Fruit fly (Drosophila melanogaster): Measurements from ENCODE around the gene CG7800.

The CG7800 gene

DNA sequence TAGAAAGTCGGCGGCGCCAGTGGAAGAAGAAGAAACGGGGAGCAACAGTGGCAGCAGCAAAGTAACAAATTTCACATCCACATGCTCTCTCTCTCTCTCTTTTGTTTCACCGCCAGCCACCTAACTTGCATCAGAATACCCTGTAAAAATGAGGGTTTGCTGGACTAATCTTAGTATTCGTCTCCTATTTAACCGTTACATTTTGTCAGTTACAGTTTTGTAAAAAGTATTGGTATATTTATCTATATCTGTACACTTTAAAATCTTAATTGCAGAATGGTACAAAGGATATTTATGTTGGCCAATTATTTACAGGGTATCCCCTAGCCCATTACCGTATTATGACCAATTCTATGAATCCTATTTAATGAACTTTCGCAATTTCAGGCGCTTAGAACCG is 16.1 kb downstream of the CG7800 start (continued):
- TF ChIP-seq Hr38 (GFP tag; optimal IDR thresholded peaks at IDR 0.05) (no peak), Met (GFP tag; optimal IDR thresholded peaks at IDR 0.05) (peak; percentile 44), Lpt (GFP tag; optimal IDR thresholded peaks at IDR 0.05) (peak; percentile 74), CG6163 (GFP tag; IDR thresholded peaks at IDR 0.05) (peak; percentile 60; the same call in 2 of the 3 replicates), Eip93F (GFP tag; optimal IDR thresholded peaks at IDR 0.05) (no peak), CG6792 (GFP tag; optimal IDR thresholded peaks at IDR 0.05) (peak; percentile 17), lz (GFP tag; optimal IDR thresholded peaks at IDR 0.05) (peak; percentile 50), CG11762 (GFP tag; optimal IDR thresholded peaks at IDR 0.05; ENCODE audit: insufficient read depth) (no peak), CG6276 (GFP tag; optimal IDR thresholded peaks at IDR 0.05) (no peak), Hr4 (GFP tag; optimal IDR thresholded peaks at IDR 0.05) (peak; percentile 90), CG8632 (GFP tag; optimal IDR thresholded peaks at IDR 0.05) (no peak), acj6 (GFP tag; optimal IDR thresholded peaks at IDR 0.05) (peak; percentile 57), ss (GFP tag; optimal IDR thresholded peaks at IDR 0.05) (no peak), achi (GFP tag; optimal IDR thresholded peaks at IDR 0.05) (peak; percentile 73), CG16779 (tag; optimal IDR thresholded peaks at IDR 0.05) (no peak), CG3919 (GFP tag; optimal IDR thresholded peaks at IDR 0.05) (no peak), CG11294 (GFP tag; IDR thresholded peaks at IDR 0.05) (0 out of 2 replicates have a peak, but pooled peaks have one; percentile 43), Ets21C (GFP tag; optimal IDR thresholded peaks at IDR 0.05) (no peak), CG9139 (GFP tag; optimal IDR thresholded peaks at IDR 0.05) (no peak), salr (GFP tag; optimal IDR thresholded peaks at IDR 0.05) (peak in 1 of 2 experiments; percentile 48), CG4318 (GFP tag; optimal IDR thresholded peaks at IDR 0.05) (peak; percentile 67), Hr39 (GFP tag; optimal IDR thresholded peaks at IDR 0.05) (peak; percentile 41), CG32006 (GFP tag; optimal IDR thresholded peaks at IDR 0.05) (peak; percentile 90), CG11902 (GFP tag; optimal IDR thresholded peaks at IDR 0.05) (no peak), CG10631 (GFP tag; optimal IDR thresholded peaks at IDR 0.05) (peak; percentile 46), Smox (GFP tag; optimal IDR thresholded peaks at IDR 0.05) (peak; percentile 27), fkh (GFP tag; optimal IDR thresholded peaks at IDR 0.05) (no peak)

DNA sequence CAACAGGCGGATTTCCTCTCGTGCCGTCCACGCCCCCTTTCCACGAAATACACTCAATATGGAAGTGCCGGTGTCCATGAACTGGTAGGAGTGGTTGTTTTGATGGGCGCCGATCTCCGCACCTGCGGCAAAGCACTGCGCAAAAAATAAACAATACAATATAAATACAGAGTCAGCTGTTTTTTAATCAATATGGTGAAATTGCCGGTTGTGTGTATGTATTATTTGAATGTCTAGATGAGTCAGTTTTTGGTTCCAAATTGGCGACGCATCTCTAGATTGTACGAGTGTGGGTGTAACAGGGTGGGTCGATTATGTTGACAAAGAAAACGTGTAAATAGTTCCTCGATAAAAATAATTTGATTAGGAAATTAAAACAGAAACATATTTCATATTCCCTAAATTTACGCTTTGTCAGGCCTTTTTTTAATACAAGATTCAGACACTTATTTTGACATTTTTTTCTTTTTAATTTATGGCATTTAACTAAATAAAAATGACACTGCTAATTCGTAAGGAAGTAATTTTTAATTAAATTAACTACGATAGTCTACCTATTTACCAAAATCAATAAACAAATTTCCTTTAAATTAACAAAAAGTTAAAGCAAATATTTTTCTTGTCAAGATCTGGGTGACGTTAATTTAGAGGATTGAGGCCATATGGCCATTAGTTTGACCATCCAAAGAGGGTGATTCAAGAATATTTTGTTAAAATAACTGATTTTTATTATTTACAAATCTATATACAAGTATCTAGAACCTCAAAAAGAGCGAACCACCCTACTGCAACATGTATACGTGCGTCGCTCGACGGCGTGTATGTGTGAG is 21.9 kb downstream of the CG7800 start:
- TF ChIP-seq Hr38 (GFP tag; optimal IDR thresholded peaks at IDR 0.05) = no peak
- TF ChIP-seq CG7368 (GFP tag; optimal IDR thresholded peaks at IDR 0.05) = peak; percentile 77
- TF ChIP-seq CG6276 (GFP tag; optimal IDR thresholded peaks at IDR 0.05) = peak; percentile 94
- peak; percentile 49 for TF ChIP-seq CG1621 (tag; optimal IDR thresholded peaks at IDR 0.05)
- TF ChIP-seq CG32006 (GFP tag; optimal IDR thresholded peaks at IDR 0.05) = peak; percentile 95
- TF ChIP-seq CG11294 (GFP tag; IDR thresholded peaks at IDR 0.05) = peak; percentile 40; the same call in 1 of the 2 replicates
- peak; percentile 89 for TF ChIP-seq lz (GFP tag; optimal IDR thresholded peaks at IDR 0.05)
- TF ChIP-seq CG31627 (GFP tag; optimal IDR thresholded peaks at IDR 0.05) = peak; percentile 85
- TF ChIP-seq fkh (GFP tag; optimal IDR thresholded peaks at IDR 0.05) = peak; percentile 88
- peak; percentile 64 for TF ChIP-seq Eip93F (GFP tag; optimal IDR thresholded peaks at IDR 0.05)
- TF ChIP-seq CG4318 (GFP tag; optimal IDR thresholded peaks at IDR 0.05) = peak; percentile 88
- peak; percentile 90 for TF ChIP-seq achi (GFP tag; optimal IDR thresholded peaks at IDR 0.05)
- peak; percentile 89 for TF ChIP-seq pdm3 (GFP tag; optimal IDR thresholded peaks at IDR 0.05)
- peak; percentile 97 for TF ChIP-seq svp (GFP tag)
- peak; percentile 43 for TF ChIP-seq Gug (GFP tag; IDR thresholded peaks at IDR 0.05)
- peak; percentile 88 for TF ChIP-seq CG8632 (GFP tag; optimal IDR thresholded peaks at IDR 0.05)
- peak; percentile 72 for TF ChIP-seq eg (GFP tag; IDR thresholded peaks at IDR 0.05)
- TF ChIP-seq spab (GFP tag; optimal IDR thresholded peaks at IDR 0.05) = peak; percentile 84
- TF ChIP-seq acj6 (GFP tag; optimal IDR thresholded peaks at IDR 0.05) = peak; percentile 89
- TF ChIP-seq CG10669 (GFP tag; optimal IDR thresholded peaks at IDR 0.05) = peak; percentile 81
- TF ChIP-seq fd85E (GFP tag; optimal IDR thresholded peaks at IDR 0.05) = peak; percentile 69
- TF ChIP-seq Hr4 (GFP tag; optimal IDR thresholded peaks at IDR 0.05) = peak; percentile 90
- TF ChIP-seq Eip78C (GFP tag) = peak; percentile 99
- TF ChIP-seq CG15336 (GFP tag; IDR thresholded peaks at IDR 0.05) = peak; percentile 76
- TF ChIP-seq CG3919 (GFP tag; optimal IDR thresholded peaks at IDR 0.05) = peak; percentile 91
- peak; percentile 52 to 97 for TF ChIP-seq salr (GFP tag; optimal IDR thresholded peaks at IDR 0.05)
- peak; percentile 86 for TF ChIP-seq CG6792 (GFP tag; optimal IDR thresholded peaks at IDR 0.05)
- TF ChIP-seq net (GFP tag; optimal IDR thresholded peaks at IDR 0.05) = peak; percentile 90
- peak; percentile 68 for TF ChIP-seq Ets21C (GFP tag; optimal IDR thresholded peaks at IDR 0.05)
- TF ChIP-seq Sox15 (GFP tag; optimal IDR thresholded peaks at IDR 0.05) = peak; percentile 88
- peak; percentile 61 for TF ChIP-seq CG9139 (GFP tag; optimal IDR thresholded peaks at IDR 0.05)
- TF ChIP-seq CG6854 (GFP tag; optimal IDR thresholded peaks at IDR 0.05) = peak; percentile 69
- peak; percentile 90 for TF ChIP-seq CG10631 (GFP tag; optimal IDR thresholded peaks at IDR 0.05)
- peak; percentile 89 for TF ChIP-seq Sox102F (GFP tag; optimal IDR thresholded peaks at IDR 0.05)
- peak; percentile 92 for TF ChIP-seq topi (GFP tag; optimal IDR thresholded peaks at IDR 0.05)
- peak; percentile 79 for TF ChIP-seq Blimp-1 (GFP tag; optimal IDR thresholded peaks at IDR 0.05)
- peak; percentile 68 for TF ChIP-seq Lpt (GFP tag; optimal IDR thresholded peaks at IDR 0.05)
